Worm (Caenorhabditis elegans) whole organism, L4 larva: ENCODE measurements around the gene vha-15.

Source experiments
- F49E8.2 ChIP-seq: sonication (generic microtip); optimal IDR thresholded peaks from 2 replicates; lab custom pipeline; 2016; ENCODE audit warnings: missing compliant biosample characterization, mild to moderate bottlenecking, missing genetic modification characterization, borderline replicate concordance
- dpl-1 ChIP-seq: fragments of 150-350 bp; optimal IDR thresholded peaks from 2 replicates; lab custom pipeline; 2014; ENCODE audit warnings: missing biosample characterization, missing genetic modification reagents, missing genetic modification characterization
- fkh-10 ChIP-seq: fragments of 150-350 bp; optimal IDR thresholded peaks from 2 replicates; lab custom pipeline; 2014; ENCODE audit warnings: missing biosample characterization, missing genetic modification reagents, missing genetic modification characterization
- lir-3 ChIP-seq: sonication (generic microtip); optimal IDR thresholded peaks from 2 replicates; lab custom pipeline; 2016; ENCODE audit warnings: mild to moderate bottlenecking, missing genetic modification characterization, missing compliant biosample characterization
- nhr-28 ChIP-seq: fragments of 150-350 bp; optimal IDR thresholded peaks from 2 replicates; lab custom pipeline; 2014; ENCODE audit warnings: missing biosample characterization, missing genetic modification characterization

DNA sequence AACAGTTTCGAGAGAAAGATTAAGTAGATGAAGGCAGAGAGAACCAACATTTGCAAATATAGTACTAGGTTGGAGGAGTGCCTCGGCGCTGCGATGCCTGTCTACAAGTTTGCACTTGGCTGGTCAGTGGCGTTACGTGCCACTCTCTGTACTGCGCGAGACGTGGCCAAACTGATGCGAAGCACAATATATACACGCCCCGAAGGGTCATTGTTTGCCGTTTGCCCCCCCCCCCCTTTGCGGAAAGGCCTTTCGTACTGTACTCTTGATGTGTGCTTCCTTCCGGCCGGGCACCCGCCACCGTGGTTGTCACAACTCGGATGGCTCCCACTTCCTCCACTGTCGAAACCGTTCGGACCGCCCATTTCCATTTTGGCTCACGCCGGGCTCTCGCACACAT lies 25.6 kb upstream of the vha-15 start:
- TF ChIP-seq F49E8.2 (tag; lab: Kevin White, UChicago), result no peak
- TF ChIP-seq lir-3, result no peak
- no peak for TF ChIP-seq nhr-28
- no peak for TF ChIP-seq dpl-1 (GFP tag; lab: Kevin White, UChicago)
- no peak for TF ChIP-seq fkh-10 (GFP tag; lab: Kevin White, UChicago)
